Fruit fly (Drosophila melanogaster): ENCODE results near the gene CG8526.

- TF ChIP-seq pan (optimal IDR thresholded peaks at IDR 0.05) (no peak), EcR (GFP tag; optimal IDR thresholded peaks at IDR 0.05) (no peak)
Observed at dm6 chr3R:9823723-9824122, 22.6 kb downstream of the CG8526 start, which contains the start of gene CG34302.

Measured in whole organism.